Worm (Caenorhabditis elegans): Measurements from ENCODE around the gene dao-2.

dao-2 gene

ce11 chrII:4531880-4532279, 30.9 kb upstream of the dao-2 start, which contains the start of gene sra-32:
Gene sra-32 (minus strand): TSS chrII:4531980.
- TF ChIP-seq F13C5.2 (tag; optimal IDR thresholded peaks at IDR 0.05): no peak
- TF ChIP-seq flt-1 (GFP tag; IDR thresholded peaks at IDR 0.05): no peak
- TF ChIP-seq aly-1 (tag; optimal IDR thresholded peaks at IDR 0.05): no peak
- TF ChIP-seq ceh-36 (tag; optimal IDR thresholded peaks at IDR 0.05): no peak
- no peak for TF ChIP-seq sea-1 (GFP tag; conservative IDR thresholded peaks at IDR 0.05)
- TF ChIP-seq scrt-1 (GFP tag; IDR thresholded peaks at IDR 0.05): no peak
- no peak for TF ChIP-seq ama-1 (optimal IDR thresholded peaks at IDR 0.05)
- TF ChIP-seq hnd-1 (tag; optimal IDR thresholded peaks at IDR 0.05): no peak
- TF ChIP-seq hmg-4 (GFP tag; optimal IDR thresholded peaks at IDR 0.05): no peak
- TF ChIP-seq tra-4 (tag; optimal IDR thresholded peaks at IDR 0.05): no peak
- TF ChIP-seq hmbx-1 (tag; optimal IDR thresholded peaks at IDR 0.05): no peak
- no peak for TF ChIP-seq tbx-37 (GFP tag; conservative IDR thresholded peaks at IDR 0.05)
- no peak for TF ChIP-seq pes-1 (GFP tag; IDR thresholded peaks at IDR 0.05)
- TF ChIP-seq B0310.2 (tag; optimal IDR thresholded peaks at IDR 0.05): no peak
- TF ChIP-seq ceh-13 (GFP tag; optimal IDR thresholded peaks at IDR 0.05): no peak
- no peak for TF ChIP-seq tbx-11 (GFP tag; IDR thresholded peaks at IDR 0.05)
- no peak for TF ChIP-seq ets-7 (tag; optimal IDR thresholded peaks at IDR 0.05)

ce11 chrII:4537141-4537540, 25.6 kb upstream of the dao-2 start, which contains the start of gene sra-33:
Gene sra-33 (minus strand): TSS chrII:4537241.
- TF ChIP-seq scrt-1 (GFP tag; IDR thresholded peaks at IDR 0.05) (no peak), tbx-37 (GFP tag; conservative IDR thresholded peaks at IDR 0.05) (no peak), hmbx-1 (tag; optimal IDR thresholded peaks at IDR 0.05) (no peak), ceh-13 (GFP tag; optimal IDR thresholded peaks at IDR 0.05) (no peak), pes-1 (GFP tag; IDR thresholded peaks at IDR 0.05) (no peak), F13C5.2 (tag; optimal IDR thresholded peaks at IDR 0.05) (no peak), ets-7 (tag; optimal IDR thresholded peaks at IDR 0.05) (no peak), ama-1 (optimal IDR thresholded peaks at IDR 0.05) (no peak), sea-1 (GFP tag; conservative IDR thresholded peaks at IDR 0.05) (no peak), tra-4 (tag; optimal IDR thresholded peaks at IDR 0.05) (no peak), B0310.2 (tag; optimal IDR thresholded peaks at IDR 0.05) (no peak), aly-1 (tag; optimal IDR thresholded peaks at IDR 0.05) (no peak), hmg-4 (GFP tag; optimal IDR thresholded peaks at IDR 0.05) (no peak), ceh-36 (tag; optimal IDR thresholded peaks at IDR 0.05) (no peak), hnd-1 (tag; optimal IDR thresholded peaks at IDR 0.05) (no peak), tbx-11 (GFP tag; IDR thresholded peaks at IDR 0.05) (no peak)

- TF ChIP-seq hmbx-1 (tag; optimal IDR thresholded peaks at IDR 0.05) (no peak), ets-7 (tag; optimal IDR thresholded peaks at IDR 0.05) (no peak), sea-1 (GFP tag; conservative IDR thresholded peaks at IDR 0.05) (no peak), ceh-13 (GFP tag; optimal IDR thresholded peaks at IDR 0.05) (no peak), scrt-1 (GFP tag; IDR thresholded peaks at IDR 0.05) (no peak), ama-1 (optimal IDR thresholded peaks at IDR 0.05) (no peak), pes-1 (GFP tag; IDR thresholded peaks at IDR 0.05) (no peak), B0310.2 (tag; optimal IDR thresholded peaks at IDR 0.05) (no peak), tra-4 (tag; optimal IDR thresholded peaks at IDR 0.05) (no peak), hnd-1 (tag; optimal IDR thresholded peaks at IDR 0.05) (no peak)
These were observed 22.1 kb upstream of the dao-2 start, which contains the start of gene sra-36 for ce11 chrII:4540631-4541030. Gene sra-36 (minus strand): TSS chrII:4540731.

ce11 chrII:4543568-4543967, 19.2 kb upstream of the dao-2 start, which contains the start of gene sra-34:
Gene sra-34 (minus strand): TSS chrII:4543668.
- no peak for TF ChIP-seq hmg-4 (GFP tag; optimal IDR thresholded peaks at IDR 0.05)
- TF ChIP-seq ceh-36 (tag; optimal IDR thresholded peaks at IDR 0.05): no peak
- TF ChIP-seq tbx-11 (GFP tag; IDR thresholded peaks at IDR 0.05): no peak
- TF ChIP-seq scrt-1 (GFP tag; IDR thresholded peaks at IDR 0.05): no peak
- TF ChIP-seq F13C5.2 (tag; optimal IDR thresholded peaks at IDR 0.05): no peak
- TF ChIP-seq ama-1 (optimal IDR thresholded peaks at IDR 0.05): no peak
- TF ChIP-seq ceh-13 (GFP tag; optimal IDR thresholded peaks at IDR 0.05): no peak
- no peak for TF ChIP-seq sea-1 (GFP tag; conservative IDR thresholded peaks at IDR 0.05)
- no peak for TF ChIP-seq tra-4 (tag; optimal IDR thresholded peaks at IDR 0.05)
- TF ChIP-seq aly-1 (tag; optimal IDR thresholded peaks at IDR 0.05): no peak
- no peak for TF ChIP-seq ets-7 (tag; optimal IDR thresholded peaks at IDR 0.05)
- TF ChIP-seq flt-1 (GFP tag; IDR thresholded peaks at IDR 0.05): no peak
- TF ChIP-seq tbx-37 (GFP tag; conservative IDR thresholded peaks at IDR 0.05): no peak
- no peak for TF ChIP-seq hmbx-1 (tag; optimal IDR thresholded peaks at IDR 0.05)
- TF ChIP-seq hnd-1 (tag; optimal IDR thresholded peaks at IDR 0.05): no peak

- no peak for TF ChIP-seq ama-1 (optimal IDR thresholded peaks at IDR 0.05)
- no peak for TF ChIP-seq ceh-36 (tag; optimal IDR thresholded peaks at IDR 0.05)
- TF ChIP-seq aly-1 (tag; optimal IDR thresholded peaks at IDR 0.05): no peak
- TF ChIP-seq pes-1 (GFP tag; IDR thresholded peaks at IDR 0.05): no peak
- TF ChIP-seq F13C5.2 (tag; optimal IDR thresholded peaks at IDR 0.05): no peak
- TF ChIP-seq ceh-13 (GFP tag; optimal IDR thresholded peaks at IDR 0.05): no peak
- TF ChIP-seq B0310.2 (tag; optimal IDR thresholded peaks at IDR 0.05): no peak
- no peak for TF ChIP-seq hmbx-1 (tag; optimal IDR thresholded peaks at IDR 0.05)
- no peak for TF ChIP-seq tbx-37 (GFP tag; conservative IDR thresholded peaks at IDR 0.05)
- no peak for TF ChIP-seq tbx-11 (GFP tag; IDR thresholded peaks at IDR 0.05)
- no peak for TF ChIP-seq hnd-1 (tag; optimal IDR thresholded peaks at IDR 0.05)
- TF ChIP-seq scrt-1 (GFP tag; IDR thresholded peaks at IDR 0.05): no peak
- TF ChIP-seq sea-1 (GFP tag; conservative IDR thresholded peaks at IDR 0.05): no peak
- no peak for TF ChIP-seq tra-4 (tag; optimal IDR thresholded peaks at IDR 0.05)
These were observed 14.3 kb upstream of the dao-2 start for ce11 chrII:4548408-4548807.

- TF ChIP-seq scrt-1 (GFP tag; IDR thresholded peaks at IDR 0.05) (no peak), ama-1 (optimal IDR thresholded peaks at IDR 0.05) (no peak), tra-4 (tag; optimal IDR thresholded peaks at IDR 0.05) (no peak), ceh-13 (GFP tag; optimal IDR thresholded peaks at IDR 0.05) (no peak), tbx-11 (GFP tag; IDR thresholded peaks at IDR 0.05) (no peak)
These were observed 12.7 kb upstream of the dao-2 start for ce11 chrII:4549983-4550572.

ce11 chrII:4550783-4551182, 12.0 kb upstream of the dao-2 start, which contains the start of gene K07E1.1:
Gene K07E1.1 (plus strand): TSS chrII:4551083.
- TF ChIP-seq F13C5.2 (tag; optimal IDR thresholded peaks at IDR 0.05) (no peak), B0310.2 (tag; optimal IDR thresholded peaks at IDR 0.05) (no peak), aly-1 (tag; optimal IDR thresholded peaks at IDR 0.05) (no peak), flt-1 (GFP tag; IDR thresholded peaks at IDR 0.05) (no peak), tra-4 (tag; optimal IDR thresholded peaks at IDR 0.05) (no peak), scrt-1 (GFP tag; IDR thresholded peaks at IDR 0.05) (no peak), hmg-4 (GFP tag; optimal IDR thresholded peaks at IDR 0.05) (no peak), ceh-13 (GFP tag; optimal IDR thresholded peaks at IDR 0.05) (no peak), ets-7 (tag; optimal IDR thresholded peaks at IDR 0.05) (no peak), ceh-36 (tag; optimal IDR thresholded peaks at IDR 0.05) (no peak), ama-1 (optimal IDR thresholded peaks at IDR 0.05) (no peak), hnd-1 (tag; optimal IDR thresholded peaks at IDR 0.05) (no peak), hmbx-1 (tag; optimal IDR thresholded peaks at IDR 0.05) (no peak), sea-1 (GFP tag; conservative IDR thresholded peaks at IDR 0.05) (no peak), tbx-11 (GFP tag; IDR thresholded peaks at IDR 0.05) (no peak), tbx-37 (GFP tag; conservative IDR thresholded peaks at IDR 0.05) (no peak)
